Fruit fly (Drosophila melanogaster) whole organism, wandering third instar larva: ENCODE measurements around the gene CG4972.
A peak's percentile ranks its signal among the peaks of the same experiment; 100 is the strongest.

Source experiments
- Abd-B ChIP-seq: fragments of >200 bp; optimal IDR thresholded peaks from 2 replicates; lab custom pipeline; 2017; ENCODE audit warnings: missing biosample characterization, missing genetic modification characterization
- CG32264 ChIP-seq: fragments of 200-800 bp; sonication (Bioruptor generic); optimal IDR thresholded peaks from 2 replicates; lab custom pipeline; 2016; ENCODE audit warnings: missing biosample characterization, missing genetic modification characterization
- CG9705 ChIP-seq: fragments of 200-800 bp; sonication (Bioruptor generic); optimal IDR thresholded peaks from 2 replicates; lab custom pipeline; 2018; ENCODE audit warnings: missing biosample characterization, mild to moderate bottlenecking, missing genetic modification characterization
- CrebA ChIP-seq: fragments of 200-800 bp; sonication (Bioruptor generic); optimal IDR thresholded peaks from 2 replicates; lab custom pipeline; 2016; ENCODE audit warnings: missing biosample characterization, mild to moderate bottlenecking, missing genetic modification characterization, borderline replicate concordance
- Dfd ChIP-seq: fragments of >200 bp; optimal IDR thresholded peaks from 2 replicates; lab custom pipeline; 2017; ENCODE audit warnings: missing biosample characterization, missing genetic modification characterization
- Dif ChIP-seq: fragments of 200-275, 200-300 bp; sonication (Bioruptor generic); optimal IDR thresholded peaks from 2 replicates; lab custom pipeline; 2018; ENCODE audit warnings: missing biosample characterization, missing genetic modification characterization; ENCODE audit not compliant: partially characterized antibody
- GATAd ChIP-seq: sonication (Bioruptor generic); optimal IDR thresholded peaks from 2 replicates; lab custom pipeline; 2016; ENCODE audit warnings: missing biosample characterization, missing genetic modification characterization
- HLH106 ChIP-seq: fragments of 200-800 bp; optimal IDR thresholded peaks from 3 replicates; lab custom pipeline; 2019; ENCODE audit warnings: missing biosample characterization, mild to moderate bottlenecking, missing genetic modification characterization, moderate library complexity
- Hnf4 ChIP-seq: fragments of 200-800 bp; sonication (Bioruptor generic); optimal IDR thresholded peaks from 2 replicates; lab custom pipeline; 2016; ENCODE audit warnings: missing biosample characterization, mild to moderate bottlenecking, missing genetic modification characterization
- Hr78 ChIP-seq: fragments of >200 bp; optimal IDR thresholded peaks from 2 replicates; lab custom pipeline; 2017; ENCODE audit warnings: missing biosample characterization, missing genetic modification characterization
- Hr83 ChIP-seq: fragments of 200-300 bp; sonication (Bioruptor generic); optimal IDR thresholded peaks from 2 replicates; lab custom pipeline; 2016; ENCODE audit warnings: missing biosample characterization, mild to moderate bottlenecking, missing genetic modification characterization, moderate library complexity; ENCODE audit not compliant: poor library complexity, severe bottlenecking
- Jra ChIP-seq: sonication (Bioruptor generic); optimal IDR thresholded peaks from 2 replicates; lab custom pipeline; 2016; ENCODE audit warnings: missing biosample characterization, missing genetic modification characterization
- Mio ChIP-seq: sonication (Bioruptor generic); optimal IDR thresholded peaks from 2 replicates; lab custom pipeline; 2016; ENCODE audit warnings: missing biosample characterization, missing genetic modification characterization
- Myc ChIP-seq: fragments of >200 bp; optimal IDR thresholded peaks from 2 replicates; lab custom pipeline; 2017
- N ChIP-seq: fragments of >200 bp; optimal IDR thresholded peaks from 2 replicates; lab custom pipeline; 2018; ENCODE audit warnings: missing biosample characterization, missing external identifiers, missing genetic modification characterization
- OdsH ChIP-seq: fragments of 200-800 bp; sonication (Bioruptor generic); optimal IDR thresholded peaks from 2 replicates; lab custom pipeline; 2016; ENCODE audit warnings: missing biosample characterization, mild to moderate bottlenecking, missing genetic modification characterization
- Rel ChIP-seq, 2 experiments: fragments of 200-800 bp; sonication (Bioruptor generic) in 1 of 2; optimal IDR thresholded peaks; 2 replicates in 1 of 2; 3 replicates in 1 of 2; lab custom pipeline; 2016 to 2019; ENCODE audit warnings: mild to moderate bottlenecking in 2 of 2, missing biosample characterization in 2 of 2, missing genetic modification characterization in 2 of 2, moderate library complexity in 1 of 2
- Sp1 ChIP-seq: fragments of 200-800 bp; sonication (Bioruptor generic); optimal IDR thresholded peaks from 3 replicates; lab custom pipeline; 2019; ENCODE audit warnings: missing biosample characterization, mild to moderate bottlenecking, missing genetic modification characterization, moderate library complexity
- Vsx2 ChIP-seq: fragments of 200-300, 225-300 bp; sonication (Bioruptor generic); optimal IDR thresholded peaks from 2 replicates; lab custom pipeline; 2018; ENCODE audit warnings: missing biosample characterization, missing genetic modification characterization; ENCODE audit not compliant: partially characterized antibody
- br ChIP-seq: fragments of 200-800 bp; sonication (Bioruptor generic); optimal IDR thresholded peaks from 2 replicates; lab custom pipeline; 2016; ENCODE audit warnings: missing biosample characterization, missing genetic modification characterization
- brk ChIP-seq: fragments of 200-800 bp; sonication (Bioruptor generic); optimal IDR thresholded peaks from 2 replicates; lab custom pipeline; 2016; ENCODE audit warnings: missing biosample characterization, mild to moderate bottlenecking, missing genetic modification characterization
- dl ChIP-seq, 2 experiments: fragments of 175-275, 200-275 bp in 1 of 2; fragments of 200-275 bp in 1 of 2; sonication (Bioruptor generic); optimal IDR thresholded peaks; lab custom pipeline; 2018; ENCODE audit warnings: mild to moderate bottlenecking in 2 of 2, missing biosample characterization in 2 of 2, missing genetic modification characterization in 2 of 2, moderate library complexity in 2 of 2; ENCODE audit not compliant: partially characterized antibody in 2 of 2, insufficient read depth in 1 of 2
- dmrt93B ChIP-seq: fragments of 200-800 bp; sonication (Bioruptor generic); optimal IDR thresholded peaks from 2 replicates; lab custom pipeline; 2018; ENCODE audit warnings: missing biosample characterization, mild to moderate bottlenecking, missing genetic modification characterization
- dsf ChIP-seq: sonication (Bioruptor generic); optimal IDR thresholded peaks from 2 replicates; lab custom pipeline; 2016; ENCODE audit warnings: missing biosample characterization, missing genetic modification characterization, borderline replicate concordance
- ey ChIP-seq: fragments of 200-800 bp; sonication (Bioruptor generic); optimal IDR thresholded peaks from 2 replicates; lab custom pipeline; 2016; ENCODE audit warnings: missing biosample characterization, missing genetic modification characterization
- foxo ChIP-seq, 2 experiments: fragments of 200-800 bp; sonication (Bioruptor generic); optimal IDR thresholded peaks; 2 replicates in 1 of 2; 3 replicates in 1 of 2; lab custom pipeline; 2016 to 2017; ENCODE audit warnings: missing biosample characterization in 2 of 2, missing genetic modification characterization in 2 of 2
- fru ChIP-seq: fragments of 200-800 bp; sonication (Bioruptor generic); optimal IDR thresholded peaks from 3 replicates; lab custom pipeline; 2016; ENCODE audit warnings: missing biosample characterization, mild to moderate bottlenecking, missing genetic modification characterization
- h ChIP-seq: fragments of 200-800 bp; sonication (Bioruptor generic); optimal IDR thresholded peaks from 3 replicates; lab custom pipeline; 2016; ENCODE audit warnings: missing biosample characterization, mild to moderate bottlenecking, missing genetic modification characterization
- jim ChIP-seq: fragments of 175-275, 200-325 bp; sonication (Bioruptor generic); optimal IDR thresholded peaks from 2 replicates; lab custom pipeline; 2016; ENCODE audit warnings: missing biosample characterization, mild to moderate bottlenecking, missing genetic modification characterization
- lola ChIP-seq: fragments of >200 bp; optimal IDR thresholded peaks from 2 replicates; lab custom pipeline; 2017; ENCODE audit warnings: missing biosample characterization, missing genetic modification characterization
- pan ChIP-seq: fragments of >200 bp; optimal IDR thresholded peaks from 2 replicates; lab custom pipeline; 2017
- psq ChIP-seq: fragments of 200-800 bp; sonication (Bioruptor generic); optimal IDR thresholded peaks from 3 replicates; lab custom pipeline; 2017; ENCODE audit warnings: missing biosample characterization, mild to moderate bottlenecking, missing genetic modification characterization, moderate library complexity
- rgr ChIP-seq: fragments of 200-800 bp; sonication (Bioruptor generic); optimal IDR thresholded peaks from 3 replicates; lab custom pipeline; 2016; ENCODE audit warnings: missing biosample characterization, mild to moderate bottlenecking, missing genetic modification characterization
- sage ChIP-seq: fragments of 200-800 bp; sonication (Bioruptor generic); optimal IDR thresholded peaks from 2 replicates; lab custom pipeline; 2016; ENCODE audit warnings: missing biosample characterization, mild to moderate bottlenecking, missing genetic modification characterization
- sv ChIP-seq: fragments of 200-800 bp; sonication (Bioruptor generic); optimal IDR thresholded peaks from 3 replicates; lab custom pipeline; 2016; ENCODE audit warnings: missing biosample characterization, missing genetic modification characterization
- tai ChIP-seq: sonication (Bioruptor generic); optimal IDR thresholded peaks from 2 replicates; lab custom pipeline; 2016; ENCODE audit warnings: missing biosample characterization, missing genetic modification characterization
- usp ChIP-seq: fragments of >200 bp; optimal IDR thresholded peaks from 2 replicates; lab custom pipeline; 2017; ENCODE audit warnings: missing biosample characterization, missing genetic modification characterization
- woc ChIP-seq: sonication (Bioruptor generic); optimal IDR thresholded peaks from 2 replicates; lab custom pipeline; 2016; ENCODE audit warnings: missing biosample characterization, mild to moderate bottlenecking, missing genetic modification characterization

The CG4972 gene

DNA sequence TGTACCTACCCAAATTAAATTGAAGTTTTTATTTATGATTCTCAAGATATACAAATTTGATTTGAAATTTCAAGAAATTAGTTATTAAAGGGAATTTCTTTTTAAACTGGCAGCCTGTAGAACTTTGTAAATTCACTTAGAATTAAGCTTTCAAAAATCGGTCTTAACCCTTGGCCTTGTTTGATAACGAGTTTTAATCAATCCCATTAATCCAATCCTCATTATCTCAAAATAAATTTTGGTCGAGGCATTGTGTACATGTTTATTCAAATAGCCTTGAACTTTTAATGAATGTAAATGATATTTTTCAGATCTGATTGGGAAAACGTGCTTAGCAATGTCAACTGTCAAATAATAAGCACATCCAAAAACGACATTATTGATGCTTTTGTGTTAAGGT is 25.2 kb downstream of the CG4972 start:
- no peak for TF ChIP-seq Hnf4 (GFP tag; lab: Kevin White, UChicago)
- no peak for TF ChIP-seq Hr78 (GFP tag; lab: Kevin White, UChicago)
- no peak for TF ChIP-seq rgr (GFP tag; lab: Kevin White, UChicago)
- TF ChIP-seq dmrt93B (GFP tag; lab: Kevin White, UChicago), result no peak
- TF ChIP-seq N, result no peak
- TF ChIP-seq jim, result no peak
- TF ChIP-seq Mio (GFP tag; lab: Kevin White, UChicago), result no peak
- no peak for TF ChIP-seq ey
- no peak for TF ChIP-seq Dif
- no peak for TF ChIP-seq dl (GFP tag; optimal IDR thresholded peaks at IDR 0.05; lab: Kevin White, UChicago; ENCODE audit: insufficient read depth in 1 of 2, partially characterized antibody in 2 of 2)
- no peak for TF ChIP-seq foxo (GFP tag; optimal IDR thresholded peaks at IDR 0.05; lab: Kevin White, UChicago)
- TF ChIP-seq lola, result no peak
- TF ChIP-seq usp (GFP tag; lab: Kevin White, UChicago), result no peak
- no peak for TF ChIP-seq Vsx2 (GFP tag; lab: Kevin White, UChicago)
- TF ChIP-seq CrebA (GFP tag; lab: Kevin White, UChicago), result no peak
- TF ChIP-seq OdsH (GFP tag; lab: Kevin White, UChicago), result no peak
- no peak for TF ChIP-seq CG32264 (GFP tag; lab: Kevin White, UChicago)
- no peak for TF ChIP-seq Hr83 (GFP tag; lab: Kevin White, UChicago)
- no peak for TF ChIP-seq Rel (GFP tag; optimal IDR thresholded peaks at IDR 0.05; lab: Kevin White, UChicago)
- TF ChIP-seq Rel (tag; optimal IDR thresholded peaks at IDR 0.05; lab: Kevin White, UChicago), result no peak
- TF ChIP-seq fru (GFP tag; lab: Kevin White, UChicago), result no peak
- TF ChIP-seq, all 38 proteins: peak for 0

DNA sequence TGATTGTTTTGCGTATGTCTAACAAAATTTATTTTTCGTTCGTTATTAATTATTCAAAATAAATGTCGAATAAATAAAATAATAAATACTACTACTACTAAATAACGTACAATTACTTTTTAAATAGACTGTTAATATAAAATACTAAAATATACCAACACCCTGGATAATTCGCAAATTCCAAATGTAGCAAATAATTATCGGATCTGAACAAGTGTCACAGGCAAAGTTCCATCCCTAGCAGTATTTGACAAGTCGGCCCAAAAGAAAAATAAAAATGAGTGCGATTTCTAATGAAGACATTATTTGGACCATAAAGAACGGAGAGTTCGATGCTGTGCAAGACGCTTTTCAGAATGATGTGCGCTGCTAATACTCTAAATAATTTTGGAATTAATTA is 26.8 kb downstream of the CG4972 start, which contains the start of gene CG31715:
Gene CG31715 (plus strand): TSS at position 212 of the 400 bp plus-strand sequence.
- TF ChIP-seq HLH106 (tag; lab: Kevin White, UChicago) (peak; percentile 6), br (GFP tag; lab: Kevin White, UChicago) (no peak), dsf (GFP tag; lab: Kevin White, UChicago) (peak; percentile 9), rgr (GFP tag; lab: Kevin White, UChicago) (peak; percentile 64), fru (GFP tag; lab: Kevin White, UChicago) (no peak), Dif (no peak), jim (no peak), Vsx2 (GFP tag; lab: Kevin White, UChicago) (no peak), Dfd (no peak), dmrt93B (GFP tag; lab: Kevin White, UChicago) (no peak), woc (peak; percentile 35), dl (GFP tag; optimal IDR thresholded peaks at IDR 0.05; lab: Kevin White, UChicago; ENCODE audit: insufficient read depth in 1 of 2, partially characterized antibody in 2 of 2) (no peak), CG9705 (GFP tag; lab: Kevin White, UChicago) (no peak), Rel (GFP tag; optimal IDR thresholded peaks at IDR 0.05; lab: Kevin White, UChicago) (no peak), Rel (tag; optimal IDR thresholded peaks at IDR 0.05; lab: Kevin White, UChicago) (no peak), Jra (GFP tag; lab: Kevin White, UChicago) (no peak), sage (GFP tag; lab: Kevin White, UChicago) (no peak), Hr83 (GFP tag; lab: Kevin White, UChicago) (peak; percentile 32), usp (GFP tag; lab: Kevin White, UChicago) (no peak), tai (GFP tag; lab: Kevin White, UChicago) (no peak), Hnf4 (GFP tag; lab: Kevin White, UChicago) (peak; percentile 21), brk (peak; percentile 60), ey (peak; percentile 9), CG32264 (GFP tag; lab: Kevin White, UChicago) (no peak), OdsH (GFP tag; lab: Kevin White, UChicago) (no peak), Myc (lab: Kevin White, UChicago) (no peak), N (no peak), Hr78 (GFP tag; lab: Kevin White, UChicago) (no peak), h (GFP tag; lab: Kevin White, UChicago) (peak; percentile 20), lola (no peak), Mio (GFP tag; lab: Kevin White, UChicago) (no peak), CrebA (GFP tag; lab: Kevin White, UChicago) (no peak), foxo (GFP tag; optimal IDR thresholded peaks at IDR 0.05; lab: Kevin White, UChicago) (peak in 1 of 2 experiments; percentile 48), Abd-B (GFP tag; lab: Kevin White, UChicago) (no peak), sv (no peak), Sp1 (GFP tag; lab: Kevin White, UChicago) (no peak), pan (lab: Kevin White, UChicago) (no peak), GATAd (GFP tag; lab: Kevin White, UChicago) (no peak), psq (GFP tag; lab: Kevin White, UChicago) (peak; percentile 13)
